Fruit fly (Drosophila melanogaster): ENCODE results near the gene ergic53.
A peak's percentile ranks its signal among the peaks of the same experiment; 100 is the strongest.

The ergic53 gene

dm6 chr3L:8546355-8546771, 11.6 kb downstream of the ergic53 start (continued):
- TF ChIP-seq nom (GFP tag; optimal IDR thresholded peaks at IDR 0.05): peak; percentile 89
- TF ChIP-seq CG7745 (tag; optimal IDR thresholded peaks at IDR 0.05): no peak
- TF ChIP-seq prd (optimal IDR thresholded peaks at IDR 0.05): no peak
- no peak for TF ChIP-seq prd (GFP tag; IDR thresholded peaks at IDR 0.05)
- no peak for TF ChIP-seq CkIIα-i1 (GFP tag; IDR thresholded peaks at IDR 0.05)
- no peak for TF ChIP-seq chn (GFP tag; optimal IDR thresholded peaks at IDR 0.05)
- no peak for TF ChIP-seq Aef1 (GFP tag; IDR thresholded peaks at IDR 0.05)
- TF ChIP-seq CG8281 (tag; optimal IDR thresholded peaks at IDR 0.05): no peak
- TF ChIP-seq CG11695 (GFP tag; IDR thresholded peaks at IDR 0.05): peak; percentile 31; the same call in 1 of the 3 replicates
- no peak for TF ChIP-seq CG10366 (GFP tag; IDR thresholded peaks at IDR 0.05)
- no peak for TF ChIP-seq sd (tag; optimal IDR thresholded peaks at IDR 0.05)
- no peak for TF ChIP-seq CG4707 (GFP tag; optimal IDR thresholded peaks at IDR 0.05)
- peak; percentile 47 for TF ChIP-seq CG13894 (tag; optimal IDR thresholded peaks at IDR 0.05)
- TF ChIP-seq CG12299 (tag; optimal IDR thresholded peaks at IDR 0.05): no peak
- TF ChIP-seq Opbp (GFP tag; IDR thresholded peaks at IDR 0.05; ENCODE audit: partially characterized antibody): no peak
- TF ChIP-seq CG1603 (tag; optimal IDR thresholded peaks at IDR 0.05): no peak
- TF ChIP-seq chm (GFP tag; IDR thresholded peaks at IDR 0.05): peak; percentile 54; the same call in 1 of the 2 replicates
- TF ChIP-seq ewg (GFP tag; optimal IDR thresholded peaks at IDR 0.05): no peak
- no peak for TF ChIP-seq Doc3 (GFP tag; IDR thresholded peaks at IDR 0.05; ENCODE audit: partially characterized antibody)
- TF ChIP-seq CG10431 (GFP tag; optimal IDR thresholded peaks at IDR 0.05): peak; percentile 67
- no peak for TF ChIP-seq B-H1 (GFP tag; IDR thresholded peaks at IDR 0.05)
- no peak for TF ChIP-seq h (optimal IDR thresholded peaks at IDR 0.05)
- TF ChIP-seq Hr39 (optimal IDR thresholded peaks at IDR 0.05): no peak
- TF ChIP-seq phol (tag; optimal IDR thresholded peaks at IDR 0.05): no peak
- TF ChIP-seq croc (GFP tag; conservative IDR thresholded peaks at IDR 0.05): no peak
- no peak for TF ChIP-seq CG10959 (GFP tag; IDR thresholded peaks at IDR 0.05)
- TF ChIP-seq slou (GFP tag; optimal IDR thresholded peaks at IDR 0.05): no peak
- TF ChIP-seq CG32767 (GFP tag; IDR thresholded peaks at IDR 0.05): no peak
- no peak for TF ChIP-seq sna (GFP tag; IDR thresholded peaks at IDR 0.05; ENCODE audit: partially characterized antibody)
- no peak for TF ChIP-seq Dip3 (GFP tag; optimal IDR thresholded peaks at IDR 0.05)
- TF ChIP-seq twi (tag; optimal IDR thresholded peaks at IDR 0.05): no peak
- peak; percentile 79 for TF ChIP-seq Jarid2 (GFP tag; optimal IDR thresholded peaks at IDR 0.05)
- TF ChIP-seq CG9876 (GFP tag; optimal IDR thresholded peaks at IDR 0.05): no peak
- peak; percentile 59; the same call in 2 of the 3 replicates for TF ChIP-seq CG6175 (GFP tag; IDR thresholded peaks at IDR 0.05)
- TF ChIP-seq ash1 (GFP tag; optimal IDR thresholded peaks at IDR 0.05): no peak
- TF ChIP-seq Dek (tag; optimal IDR thresholded peaks at IDR 0.05): no peak
- no peak for TF ChIP-seq CG2875 (GFP tag; optimal IDR thresholded peaks at IDR 0.05)
- no peak for TF ChIP-seq seq (GFP tag; IDR thresholded peaks at IDR 0.05)
- TF ChIP-seq jigr1 (GFP tag; IDR thresholded peaks at IDR 0.05): no peak
- no peak for TF ChIP-seq CG9817 (tag; optimal IDR thresholded peaks at IDR 0.05)
- no peak for TF ChIP-seq pita (GFP tag; optimal IDR thresholded peaks at IDR 0.05)
- TF ChIP-seq Rfx (GFP tag; IDR thresholded peaks at IDR 0.05): peak; percentile 16; the same call in 1 of the 2 replicates
- no peak for TF ChIP-seq hb (GFP tag; IDR thresholded peaks at IDR 0.05; ENCODE audit: partially characterized antibody)
- no peak for TF ChIP-seq her (GFP tag; optimal IDR thresholded peaks at IDR 0.05)
- TF ChIP-seq disco-r (GFP tag; optimal IDR thresholded peaks at IDR 0.05): no peak
- TF ChIP-seq psq (GFP tag; optimal IDR thresholded peaks at IDR 0.05): no peak
- no peak for TF ChIP-seq CG30403 (GFP tag; optimal IDR thresholded peaks at IDR 0.05)
- peak; percentile 0 for TF ChIP-seq fd102C (GFP tag; optimal IDR thresholded peaks at IDR 0.05)
- no peak for TF ChIP-seq CG4820 (GFP tag; optimal IDR thresholded peaks at IDR 0.05)
- no peak for TF ChIP-seq CG10979 (tag; optimal IDR thresholded peaks at IDR 0.05)
- no peak for TF ChIP-seq wdn (GFP tag; IDR thresholded peaks at IDR 0.05)
- no peak for TF ChIP-seq sisA (GFP tag; IDR thresholded peaks at IDR 0.05)

All from whole organism, embryonic.